Worm (Caenorhabditis elegans) whole organism, L4 larva: Measurements from ENCODE around the gene C26E1.2.

ENCODE experiments used
- F49E8.2 ChIP-seq: sonication (generic microtip); optimal IDR thresholded peaks from 2 replicates; lab custom pipeline; 2016; ENCODE audit warnings: missing compliant biosample characterization, mild to moderate bottlenecking, missing genetic modification characterization, borderline replicate concordance
- R02D3.7 ChIP-seq: fragments of 150-350 bp; sonication (generic microtip); optimal IDR thresholded peaks from 3 replicates; lab custom pipeline; 2014; ENCODE audit warnings: missing biosample characterization, missing genetic modification characterization
- T20F7.1 ChIP-seq: fragments of 200-800 bp; sonication (Bioruptor generic); optimal IDR thresholded peaks from 2 replicates; lab custom pipeline; 2018; ENCODE audit warnings: mild to moderate bottlenecking, missing genetic modification characterization, missing compliant biosample characterization
- T26A8.4 ChIP-seq: fragments of 200-800 bp; sonication (Bioruptor generic); IDR thresholded peaks from 2 replicates; pipeline ENCODE4 v1.3.6; 2022; ENCODE audit warnings: missing genetic modification characterization, missing compliant biosample characterization
- Y105C5A.15 ChIP-seq: fragments of 200-800 bp; sonication (Bioruptor generic); IDR thresholded peaks from 2 replicates; pipeline ENCODE4 v1.3.6; 2022; ENCODE audit warnings: missing genetic modification characterization, missing compliant biosample characterization
- Y48G9A.11 ChIP-seq: fragments of 200-800 bp; sonication (Bioruptor generic); IDR thresholded peaks from 2 replicates; pipeline ENCODE4 v1.3.6; 2022; ENCODE audit warnings: missing genetic modification reagents, missing genetic modification characterization, missing compliant biosample characterization
- Y5F2A.4 ChIP-seq: fragments of 200-800 bp; sonication (Bioruptor generic); optimal IDR thresholded peaks from 2 replicates; lab custom pipeline; 2018; ENCODE audit warnings: mild to moderate bottlenecking, missing genetic modification characterization, missing compliant biosample characterization
- Y75B8A.6 ChIP-seq: fragments of 200-800 bp; sonication (Bioruptor generic); IDR thresholded peaks from 2 replicates; pipeline ENCODE4 v1.3.6; 2022; ENCODE audit warnings: missing genetic modification reagents, missing genetic modification characterization, missing compliant biosample characterization
- ZK337.2 ChIP-seq: fragments of 200-800 bp; sonication (Bioruptor generic); IDR thresholded peaks from 2 replicates; pipeline ENCODE4 v1.3.6; 2022; ENCODE audit warnings: missing genetic modification reagents, missing genetic modification characterization, missing compliant biosample characterization
- ZK546.5 ChIP-seq, 2 experiments: sonication (generic microtip); optimal IDR thresholded peaks; 2 replicates each; lab custom pipeline; 2017; ENCODE audit warnings: missing biosample characterization in 2 of 2, missing genetic modification characterization in 2 of 2
- aly-2 ChIP-seq: sonication (generic microtip); optimal IDR thresholded peaks from 2 replicates; lab custom pipeline; 2018; ENCODE audit warnings: missing biosample characterization, missing genetic modification characterization
- ctbp-1 ChIP-seq: fragments of 200-800 bp; sonication (Bioruptor generic); IDR thresholded peaks from 2 replicates; pipeline ENCODE4 v1.3.6; 2022; ENCODE audit warnings: missing genetic modification reagents, missing genetic modification characterization, missing compliant biosample characterization
- daf-12 ChIP-seq: fragments of 150-350 bp; optimal IDR thresholded peaks from 2 replicates; lab custom pipeline; 2014; ENCODE audit warnings: missing biosample characterization, missing genetic modification reagents, missing genetic modification characterization
- daf-16 ChIP-seq, 3 experiments: sonication (generic microtip); optimal IDR thresholded peaks; 2 replicates each; lab custom pipeline; 2016 to 2017; ENCODE audit warnings: missing genetic modification characterization in 3 of 3, missing genetic modification reagents in 3 of 3, mild to moderate bottlenecking in 2 of 3, missing compliant biosample characterization in 2 of 3, missing biosample characterization in 1 of 3, moderate library complexity in 1 of 3
- dmd-8 ChIP-seq: fragments of 200-800 bp; sonication (Bioruptor generic); IDR thresholded peaks from 2 replicates; pipeline ENCODE4 v1.3.6; 2022; ENCODE audit warnings: missing genetic modification characterization, missing compliant biosample characterization
- dmd-9 ChIP-seq: fragments of 200-800 bp; sonication (Bioruptor generic); IDR thresholded peaks from 2 replicates; pipeline ENCODE4 v1.3.6; 2022; ENCODE audit warnings: missing genetic modification reagents, missing genetic modification characterization, missing compliant biosample characterization
- dpl-1 ChIP-seq: fragments of 150-350 bp; optimal IDR thresholded peaks from 2 replicates; lab custom pipeline; 2014; ENCODE audit warnings: missing biosample characterization, missing genetic modification reagents, missing genetic modification characterization
- duxl-1 ChIP-seq: sonication (generic microtip); optimal IDR thresholded peaks from 2 replicates; lab custom pipeline; 2016; ENCODE audit warnings: mild to moderate bottlenecking, missing genetic modification characterization, moderate library complexity, missing compliant biosample characterization; ENCODE audit not compliant: poor library complexity
- fos-1 ChIP-seq: fragments of 150-350 bp; optimal IDR thresholded peaks from 2 replicates; lab custom pipeline; 2014; ENCODE audit warnings: missing biosample characterization, missing genetic modification characterization
- hlh-30 ChIP-seq: sonication (generic microtip); optimal IDR thresholded peaks from 2 replicates; lab custom pipeline; 2017; ENCODE audit warnings: antibody characterized with exemption, mild to moderate bottlenecking, missing genetic modification characterization, missing compliant biosample characterization; ENCODE audit not compliant: insufficient read depth
- hmg-1.1 ChIP-seq: fragments of 200-800 bp; sonication (Bioruptor generic); IDR thresholded peaks from 2 replicates; pipeline ENCODE4 v1.3.6; 2022; ENCODE audit warnings: missing genetic modification reagents, missing genetic modification characterization, missing compliant biosample characterization
- jun-1 ChIP-seq: fragments of 150-350 bp; optimal IDR thresholded peaks from 2 replicates; lab custom pipeline; 2014; ENCODE audit warnings: missing biosample characterization, missing genetic modification reagents, missing genetic modification characterization
- lim-7 ChIP-seq: fragments of 200-800 bp; sonication (Bioruptor generic); IDR thresholded peaks from 2 replicates; pipeline ENCODE4 v1.3.6; 2022; ENCODE audit warnings: missing genetic modification characterization, missing compliant biosample characterization
- lin-1 ChIP-seq: fragments of 200-800 bp; sonication (Bioruptor generic); IDR thresholded peaks from 2 replicates; pipeline ENCODE4 v1.3.6; 2022; ENCODE audit warnings: missing genetic modification reagents, missing genetic modification characterization, missing compliant biosample characterization
- lin-15B ChIP-seq: fragments of 150-350 bp; sonication (generic microtip); optimal IDR thresholded peaks from 3 replicates; lab custom pipeline; 2014; ENCODE audit warnings: missing biosample characterization, missing genetic modification characterization
- lin-38 ChIP-seq: fragments of 200-800 bp; sonication (Bioruptor generic); IDR thresholded peaks from 2 replicates; pipeline ENCODE4 v1.3.6; 2022; ENCODE audit warnings: missing genetic modification reagents, missing genetic modification characterization, missing compliant biosample characterization
- lir-3 ChIP-seq: sonication (generic microtip); optimal IDR thresholded peaks from 2 replicates; lab custom pipeline; 2016; ENCODE audit warnings: mild to moderate bottlenecking, missing genetic modification characterization, missing compliant biosample characterization
- mdt-29 ChIP-seq: fragments of 200-800 bp; sonication (Bioruptor generic); IDR thresholded peaks from 2 replicates; pipeline ENCODE4 v1.3.6; 2022; ENCODE audit warnings: missing genetic modification reagents, missing genetic modification characterization, missing compliant biosample characterization
- mes-2 ChIP-seq: sonication (generic microtip); optimal IDR thresholded peaks from 2 replicates; lab custom pipeline; 2016; ENCODE audit warnings: missing genotype, mild to moderate bottlenecking, missing genetic modification characterization, missing compliant biosample characterization; ENCODE audit not compliant: poor library complexity, severe bottlenecking
- mxl-2 ChIP-seq: fragments of 200-800 bp; sonication (Bioruptor generic); conservative IDR thresholded peaks from 2 replicates; pipeline ENCODE4 v1.3.6; 2022; ENCODE audit warnings: missing genetic modification reagents, missing genetic modification characterization, missing compliant biosample characterization
- nhr-11 ChIP-seq: fragments of 150-350 bp; optimal IDR thresholded peaks from 2 replicates; lab custom pipeline; 2014; ENCODE audit warnings: missing biosample characterization, missing genetic modification characterization
- nhr-42 ChIP-seq: fragments of 200-800 bp; sonication (Bioruptor generic); IDR thresholded peaks from 2 replicates; pipeline ENCODE4 v1.3.6; 2022; ENCODE audit warnings: missing genetic modification characterization, missing compliant biosample characterization
- nhr-48 ChIP-seq: sonication (generic microtip); optimal IDR thresholded peaks from 2 replicates; lab custom pipeline; 2016; ENCODE audit warnings: mild to moderate bottlenecking, missing genetic modification characterization, missing compliant biosample characterization
- nhr-6 ChIP-seq: fragments of 150-350 bp; optimal IDR thresholded peaks from 2 replicates; lab custom pipeline; 2014; ENCODE audit warnings: missing biosample characterization, missing genetic modification characterization
- nhr-77 ChIP-seq: fragments of 150-350 bp; optimal IDR thresholded peaks from 2 replicates; lab custom pipeline; 2014; ENCODE audit warnings: missing biosample characterization, missing genetic modification characterization
- php-3 ChIP-seq: fragments of 200-800 bp; sonication (Bioruptor generic); IDR thresholded peaks from 2 replicates; pipeline ENCODE4 v1.3.6; 2022; ENCODE audit warnings: missing genetic modification reagents, missing genetic modification characterization, missing compliant biosample characterization
- saeg-2 ChIP-seq: fragments of 200-800 bp; sonication (Bioruptor generic); IDR thresholded peaks from 2 replicates; pipeline ENCODE4 v1.3.6; 2022; ENCODE audit warnings: missing genetic modification reagents, missing genetic modification characterization, missing compliant biosample characterization
- sdz-12 ChIP-seq: fragments of 200-800 bp; sonication (Bioruptor generic); optimal IDR thresholded peaks from 2 replicates; lab custom pipeline; 2018; ENCODE audit warnings: mild to moderate bottlenecking, missing genetic modification characterization, missing compliant biosample characterization
- set-16 ChIP-seq: fragments of 200-800 bp; sonication (Bioruptor generic); IDR thresholded peaks from 2 replicates; pipeline ENCODE4 v1.3.6; 2022; ENCODE audit warnings: missing genetic modification reagents, missing genetic modification characterization, missing compliant biosample characterization
- skn-1 ChIP-seq: fragments of 150-350 bp; optimal IDR thresholded peaks from 2 replicates; lab custom pipeline; 2014; ENCODE audit warnings: missing biosample characterization, missing genetic modification characterization
- spr-1 ChIP-seq: sonication (generic microtip); optimal IDR thresholded peaks from 2 replicates; lab custom pipeline; 2016; ENCODE audit warnings: mild to moderate bottlenecking, missing genetic modification characterization, missing compliant biosample characterization
- tra-1 ChIP-seq: fragments of 200-800 bp; sonication (Bioruptor generic); IDR thresholded peaks from 2 replicates; pipeline ENCODE4 v1.3.6; 2022; ENCODE audit warnings: missing genetic modification reagents, missing genetic modification characterization, missing compliant biosample characterization
- unc-130 ChIP-seq: sonication (generic microtip); optimal IDR thresholded peaks from 2 replicates; lab custom pipeline; 2016; ENCODE audit warnings: missing genetic modification reagents, missing genetic modification characterization, missing compliant biosample characterization
- zip-2 ChIP-seq: fragments of 150-350 bp; optimal IDR thresholded peaks from 2 replicates; lab custom pipeline; 2014; ENCODE audit warnings: missing biosample characterization, missing genetic modification characterization
- ztf-11 ChIP-seq: fragments of 150-350 bp; optimal IDR thresholded peaks from 2 replicates; lab custom pipeline; 2014; ENCODE audit warnings: missing biosample characterization, missing genetic modification characterization

The C26E1.2 gene

DNA sequence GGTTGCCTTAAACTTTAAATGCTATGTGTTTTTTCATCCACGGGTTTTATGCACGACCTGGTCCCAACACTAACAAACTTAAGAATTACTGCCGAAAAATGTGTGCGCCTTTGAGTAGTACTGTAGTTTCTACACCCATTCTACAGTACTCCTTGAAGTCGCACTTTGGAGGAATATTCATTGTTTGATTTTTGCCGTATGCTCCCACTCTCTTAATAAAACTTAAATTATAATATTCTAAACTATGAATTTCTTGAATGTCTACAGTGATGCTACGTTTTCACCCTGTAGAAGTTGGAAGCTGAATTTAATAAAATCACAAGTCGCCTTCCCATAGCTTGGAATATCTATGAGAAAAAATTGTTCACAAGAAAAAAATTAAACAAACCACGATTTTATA is 4.9 kb downstream of the C26E1.2 start:
- TF ChIP-seq ZK546.5 (tag; optimal IDR thresholded peaks at IDR 0.05; lab: Kevin White, UChicago) (no peak), hmg-1.1 (GFP tag; lab: Robert Waterston, UW) (no peak), fos-1 (no peak), unc-130 (GFP tag; lab: Kevin White, UChicago) (peak; percentile 22), ZK337.2 (GFP tag; lab: Robert Waterston, UW) (no peak), mxl-2 (no peak), lin-38 (GFP tag; lab: Robert Waterston, UW) (no peak), nhr-77 (no peak)

ce11 chrV:13312210-13312676 is 7.3 kb downstream of the C26E1.2 start, which contains the start of gene nasp-2:
TSS of gene nasp-2 (minus strand) at chrV:13312260.
- TF ChIP-seq dpl-1 (peak; percentile 63), unc-130 (GFP tag; lab: Kevin White, UChicago) (peak; percentile 87), spr-1 (no peak), tra-1 (GFP tag; lab: Robert Waterston, UW) (0 out of 2 replicates have a peak, but pooled peaks have one; percentile 8), ztf-11 (tag; lab: Kevin White, UChicago) (no peak), ZK337.2 (GFP tag; lab: Robert Waterston, UW) (peak; percentile 51; the same call in 1 of the 2 replicates), F49E8.2 (tag; lab: Kevin White, UChicago) (peak; percentile 91), nhr-6 (tag; lab: Kevin White, UChicago) (peak; percentile 77), mes-2 (tag; lab: Kevin White, UChicago) (peak; percentile 63), T20F7.1 (peak; percentile 81), jun-1 (no peak), lir-3 (tag; lab: Kevin White, UChicago) (no peak), lin-38 (GFP tag; lab: Robert Waterston, UW) (peak; percentile 79), Y48G9A.11 (GFP tag; lab: Robert Waterston, UW) (peak; percentile 97), dmd-9 (0 out of 2 replicates have a peak, but pooled peaks have one; percentile 43)
- TF ChIP-seq, all 104 proteins: peak for 11

DNA sequence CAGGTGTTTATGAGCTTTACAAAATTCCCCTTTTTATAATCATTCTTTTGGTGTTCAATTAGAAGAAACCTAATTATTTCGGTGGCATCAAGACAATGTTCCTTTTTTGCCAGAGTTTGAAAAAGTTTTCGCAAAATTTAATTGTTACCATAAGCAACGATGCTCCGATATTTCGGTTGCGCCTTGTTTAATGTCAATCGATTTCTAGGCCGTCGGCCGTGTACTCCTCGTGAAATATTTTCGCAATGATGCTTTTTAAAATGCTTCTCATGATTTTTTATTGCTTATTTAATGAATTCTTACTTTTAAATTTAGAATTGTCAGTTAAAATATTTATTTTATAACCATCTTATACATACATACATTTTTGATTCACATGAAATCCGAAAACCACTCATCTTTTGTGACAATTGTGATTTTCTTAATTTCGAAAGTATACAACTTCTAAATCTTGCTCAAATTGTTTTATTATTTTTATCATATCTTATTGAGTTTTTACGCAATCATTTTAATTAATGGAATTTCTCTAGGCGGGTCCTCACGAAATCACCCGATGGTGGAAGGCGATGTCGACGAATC is 8.2 kb downstream of the C26E1.2 start, which contains the start of gene C50B6.3:
Gene C50B6.3 (plus strand): TSS at position 529 of the 579 bp plus-strand sequence.
- TF ChIP-seq jun-1 (no peak), sdz-12 (no peak), daf-12 (no peak), lin-38 (GFP tag; lab: Robert Waterston, UW) (peak; percentile 71), mes-2 (tag; lab: Kevin White, UChicago) (peak; percentile 99), aly-2 (tag; lab: Kevin White, UChicago) (no peak), saeg-2 (GFP tag; lab: Robert Waterston, UW) (no peak), php-3 (GFP tag; lab: Robert Waterston, UW) (no peak), tra-1 (GFP tag; lab: Robert Waterston, UW) (no peak), Y5F2A.4 (GFP tag; lab: Kevin White, UChicago) (no peak), lin-15B (tag; lab: Kevin White, UChicago) (peak; percentile 56), hlh-30 (tag; lab: Kevin White, UChicago) (peak; percentile 65), nhr-48 (tag; lab: Kevin White, UChicago) (peak; percentile 26), Y75B8A.6 (GFP tag; lab: Robert Waterston, UW) (no peak), ctbp-1 (GFP tag; lab: Robert Waterston, UW) (no peak), set-16 (GFP tag; lab: Robert Waterston, UW) (no peak), nhr-42 (GFP tag; lab: Robert Waterston, UW) (no peak), nhr-11 (tag; lab: Kevin White, UChicago) (no peak), T20F7.1 (peak; percentile 99), dmd-8 (GFP tag; lab: Robert Waterston, UW) (no peak), Y105C5A.15 (GFP tag; lab: Robert Waterston, UW) (no peak), duxl-1 (peak; percentile 83), skn-1 (tag; lab: Kevin White, UChicago) (no peak), nhr-77 (no peak), mdt-29 (GFP tag; lab: Robert Waterston, UW) (no peak), zip-2 (tag; lab: Kevin White, UChicago) (peak; percentile 1), R02D3.7 (tag; lab: Kevin White, UChicago) (no peak), lim-7 (GFP tag; lab: Robert Waterston, UW) (no peak), T26A8.4 (GFP tag; lab: Robert Waterston, UW) (0 out of 2 replicates have a peak, but pooled peaks have one; percentile 44), daf-16 (GFP tag; optimal IDR thresholded peaks at IDR 0.05; lab: Kevin White, UChicago) (peak in 1 of 2 experiments; percentile 13), daf-16 (tag; optimal IDR thresholded peaks at IDR 0.05; lab: Kevin White, UChicago) (peak; percentile 28), lin-1 (GFP tag; lab: Robert Waterston, UW) (no peak), Y48G9A.11 (GFP tag; lab: Robert Waterston, UW) (peak; percentile 96)
